Worm (Caenorhabditis elegans): ENCODE measurements around the gene farl-11.

DNA sequence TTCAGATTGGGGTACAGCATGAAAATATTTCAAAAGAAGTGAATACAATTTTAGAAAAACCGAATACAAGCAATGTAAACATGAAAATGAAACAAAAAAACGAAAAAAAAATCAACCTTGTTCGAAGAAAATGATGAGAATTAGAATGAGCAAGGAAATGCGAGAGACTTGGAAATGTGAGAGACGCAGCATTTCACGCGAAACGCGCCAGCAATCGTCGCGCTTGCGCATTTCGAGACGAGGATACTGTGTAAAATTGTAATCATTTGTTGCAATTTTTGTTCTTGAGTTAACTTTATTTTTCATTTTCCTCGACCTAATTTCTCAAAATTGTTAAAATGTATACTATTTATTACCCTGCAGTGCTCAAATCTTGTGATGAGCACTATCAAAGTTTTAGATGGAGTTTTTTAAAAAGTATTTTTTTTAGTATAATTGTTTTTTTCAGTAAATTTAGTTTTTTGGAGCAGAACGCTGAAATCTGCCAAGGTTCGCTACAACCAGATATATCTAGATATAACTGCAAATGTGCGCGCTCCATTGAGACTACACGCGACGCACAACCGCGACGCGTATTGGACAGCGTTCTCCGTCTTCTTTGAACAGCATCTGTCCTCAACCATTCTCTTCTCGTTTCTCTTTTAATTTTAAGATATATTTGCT lies 47.3 kb upstream of the farl-11 start, which contains the start of gene fust-1:
- TF ChIP-seq nfya-1 (tag; optimal IDR thresholded peaks at IDR 0.05; ENCODE audit: insufficient read depth) (peak; percentile 94), unc-39 (tag; optimal IDR thresholded peaks at IDR 0.05) (no peak), hmg-11 (tag; optimal IDR thresholded peaks at IDR 0.05) (peak; percentile 95), nhr-43 (tag; optimal IDR thresholded peaks at IDR 0.05; ENCODE audit: poor library complexity, severe bottlenecking) (peak; percentile 96), aly-2 (tag; optimal IDR thresholded peaks at IDR 0.05) (peak; percentile 61)

All from whole organism, L3 larva.